Fruit fly (Drosophila melanogaster): ENCODE data around the gene CG7377.

CG7377 gene

DNA sequence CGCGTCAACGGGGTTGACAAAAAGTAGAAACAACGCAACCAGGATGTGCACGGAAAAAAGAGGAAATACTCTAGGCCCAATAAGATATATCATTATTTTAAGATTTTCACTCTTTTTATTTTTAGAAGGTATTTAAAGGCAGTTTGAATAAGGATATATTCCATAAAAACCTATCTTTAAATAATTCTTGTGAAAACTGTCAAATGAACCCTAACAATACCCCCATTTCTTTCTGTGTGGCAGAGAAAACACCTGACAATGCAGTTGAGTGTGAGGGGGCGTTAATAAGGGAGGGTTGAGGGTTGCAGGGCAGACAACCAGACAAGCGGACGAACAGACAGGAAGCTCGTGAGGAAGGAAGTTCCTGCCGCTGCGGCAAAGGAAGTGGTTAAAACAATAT, 37.5 kb upstream of the CG7377 start (continued):
- TF ChIP-seq achi (GFP tag; optimal IDR thresholded peaks at IDR 0.05) (peak; percentile 51), esn (GFP tag; optimal IDR thresholded peaks at IDR 0.05) (peak; percentile 57), ss (GFP tag; optimal IDR thresholded peaks at IDR 0.05) (peak; percentile 21 to 64), CG10631 (GFP tag; optimal IDR thresholded peaks at IDR 0.05) (peak; percentile 54), dsx (GFP tag; optimal IDR thresholded peaks at IDR 0.05; ENCODE audit: poor library complexity, severe bottlenecking) (peak; percentile 51), fd85E (GFP tag; optimal IDR thresholded peaks at IDR 0.05) (no peak), eg (GFP tag; IDR thresholded peaks at IDR 0.05) (peak; percentile 81), CG6163 (GFP tag; IDR thresholded peaks at IDR 0.05) (peak; percentile 75; the same call in 2 of the 3 replicates), net (GFP tag; optimal IDR thresholded peaks at IDR 0.05) (peak; percentile 63), CG8119 (GFP tag; IDR thresholded peaks at IDR 0.05) (peak; percentile 68), salr (GFP tag; optimal IDR thresholded peaks at IDR 0.05) (peak; percentile 33 to 34), CG4318 (GFP tag; optimal IDR thresholded peaks at IDR 0.05) (peak; percentile 47), spab (GFP tag; optimal IDR thresholded peaks at IDR 0.05) (peak; percentile 47), CG8319 (GFP tag; optimal IDR thresholded peaks at IDR 0.05) (no peak), fkh (GFP tag; optimal IDR thresholded peaks at IDR 0.05) (no peak), Smox (GFP tag; optimal IDR thresholded peaks at IDR 0.05) (peak; percentile 48), topi (GFP tag; optimal IDR thresholded peaks at IDR 0.05) (peak; percentile 63), CG16779 (tag; optimal IDR thresholded peaks at IDR 0.05) (no peak), CG6792 (GFP tag; optimal IDR thresholded peaks at IDR 0.05) (peak; percentile 44), Gug (GFP tag; IDR thresholded peaks at IDR 0.05) (peak; percentile 53), Sox14 (GFP tag; optimal IDR thresholded peaks at IDR 0.05) (peak; percentile 53), CG31627 (GFP tag; optimal IDR thresholded peaks at IDR 0.05) (peak; percentile 53), Eip75B (GFP tag; optimal IDR thresholded peaks at IDR 0.05) (peak; percentile 62), Sox102F (GFP tag; optimal IDR thresholded peaks at IDR 0.05) (peak; percentile 43), Blimp-1 (GFP tag; optimal IDR thresholded peaks at IDR 0.05) (no peak), Met (GFP tag; optimal IDR thresholded peaks at IDR 0.05) (peak; percentile 48), CG8632 (GFP tag; optimal IDR thresholded peaks at IDR 0.05) (peak; percentile 48)

DNA sequence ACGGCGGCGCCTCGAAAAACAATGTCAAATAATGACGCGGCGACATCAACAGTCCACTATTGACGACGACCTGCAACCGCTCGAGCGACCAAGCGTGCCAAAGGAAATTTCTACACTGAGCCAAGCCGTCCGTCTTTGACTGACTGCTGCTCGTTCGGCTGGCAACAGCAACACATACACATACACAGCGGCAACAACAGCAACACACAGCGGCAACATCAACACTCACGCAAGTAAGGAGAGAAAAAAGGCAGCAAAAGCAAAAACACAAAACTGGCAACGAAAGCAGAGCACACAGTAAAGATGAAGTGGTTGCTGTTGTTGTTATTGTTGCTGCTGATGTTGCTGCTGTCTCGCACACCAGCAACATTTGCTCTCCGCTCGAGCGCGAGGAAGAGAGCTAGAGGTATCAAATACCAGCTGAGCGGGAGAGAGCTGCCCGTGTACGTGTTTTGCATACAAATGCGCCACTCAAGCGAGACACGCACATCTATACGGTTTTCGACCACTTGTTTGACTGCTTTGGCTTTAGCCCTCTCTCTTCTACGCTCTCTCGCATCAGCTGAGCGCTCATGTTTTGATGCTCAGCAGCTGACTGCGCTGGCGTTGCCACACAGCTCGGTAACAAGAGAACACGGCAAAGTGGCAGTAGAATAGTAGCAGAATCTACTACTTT, 36.4 kb upstream of the CG7377 start:
- TF ChIP-seq Sox102F (GFP tag; optimal IDR thresholded peaks at IDR 0.05) = peak; percentile 68
- TF ChIP-seq acj6 (GFP tag; optimal IDR thresholded peaks at IDR 0.05) = no peak
- peak; percentile 11 for TF ChIP-seq dac (GFP tag; optimal IDR thresholded peaks at IDR 0.05)
- TF ChIP-seq esn (GFP tag; optimal IDR thresholded peaks at IDR 0.05) = peak; percentile 33
- no peak for TF ChIP-seq Sox15 (GFP tag; optimal IDR thresholded peaks at IDR 0.05)
- TF ChIP-seq Hr38 (GFP tag; optimal IDR thresholded peaks at IDR 0.05) = no peak
- TF ChIP-seq OdsH (GFP tag; optimal IDR thresholded peaks at IDR 0.05) = no peak
- TF ChIP-seq CG3032 (tag; optimal IDR thresholded peaks at IDR 0.05) = peak; percentile 27
- peak; percentile 72 for TF ChIP-seq CG6854 (GFP tag; optimal IDR thresholded peaks at IDR 0.05)
- peak; percentile 81 for TF ChIP-seq net (GFP tag; optimal IDR thresholded peaks at IDR 0.05)
- peak; percentile 31 for TF ChIP-seq CG34406 (GFP tag; optimal IDR thresholded peaks at IDR 0.05)
- TF ChIP-seq salr (GFP tag; optimal IDR thresholded peaks at IDR 0.05) = no peak
- no peak for TF ChIP-seq Smox (GFP tag; optimal IDR thresholded peaks at IDR 0.05)
- no peak for TF ChIP-seq Eip93F (GFP tag; optimal IDR thresholded peaks at IDR 0.05)
- TF ChIP-seq CG8319 (GFP tag; optimal IDR thresholded peaks at IDR 0.05) = no peak
- peak; percentile 15 for TF ChIP-seq pdm3 (GFP tag; optimal IDR thresholded peaks at IDR 0.05)
- peak; percentile 57 for TF ChIP-seq CG8119 (GFP tag; IDR thresholded peaks at IDR 0.05)
- peak; percentile 58 for TF ChIP-seq Eip75B (GFP tag; optimal IDR thresholded peaks at IDR 0.05)
- TF ChIP-seq fd59A (GFP tag; optimal IDR thresholded peaks at IDR 0.05) = no peak
- no peak for TF ChIP-seq CG11902 (GFP tag; optimal IDR thresholded peaks at IDR 0.05)
- TF ChIP-seq CG4318 (GFP tag; optimal IDR thresholded peaks at IDR 0.05) = no peak
- TF ChIP-seq fkh (GFP tag; optimal IDR thresholded peaks at IDR 0.05) = peak; percentile 71
- no peak for TF ChIP-seq CG11294 (GFP tag; IDR thresholded peaks at IDR 0.05)
- TF ChIP-seq CG1621 (tag; optimal IDR thresholded peaks at IDR 0.05) = peak; percentile 71
- TF ChIP-seq Hr4 (GFP tag; optimal IDR thresholded peaks at IDR 0.05) = no peak
- peak; percentile 82 for TF ChIP-seq CG6163 (GFP tag; IDR thresholded peaks at IDR 0.05)
- TF ChIP-seq CG3919 (GFP tag; optimal IDR thresholded peaks at IDR 0.05) = peak; percentile 77
- TF ChIP-seq lz (GFP tag; optimal IDR thresholded peaks at IDR 0.05) = peak; percentile 2
- no peak for TF ChIP-seq Ets21C (GFP tag; optimal IDR thresholded peaks at IDR 0.05)
- peak; percentile 25 for TF ChIP-seq CG6792 (GFP tag; optimal IDR thresholded peaks at IDR 0.05)
- peak; percentile 39 for TF ChIP-seq spab (GFP tag; optimal IDR thresholded peaks at IDR 0.05)
- peak; percentile 59 for TF ChIP-seq CG15336 (GFP tag; IDR thresholded peaks at IDR 0.05)
- TF ChIP-seq CG6808 (GFP tag; optimal IDR thresholded peaks at IDR 0.05) = peak; percentile 62
- TF ChIP-seq vri (GFP tag; optimal IDR thresholded peaks at IDR 0.05) = peak; percentile 60
